Worm (Caenorhabditis elegans) whole organism, young adult: Measurements from ENCODE around the gene T10F2.2.

Experiments used
- B0336.3 ChIP-seq: fragments of 200-800 bp; sonication (Bioruptor generic); IDR thresholded peaks from 2 replicates; pipeline ENCODE4 v1.3.6; 2022; ENCODE audit warnings: missing genetic modification characterization, missing compliant biosample characterization
- F23B12.7 ChIP-seq: sonication (generic microtip); optimal IDR thresholded peaks from 2 replicates; lab custom pipeline; 2017; ENCODE audit warnings: missing genetic modification characterization, mild to moderate bottlenecking, missing compliant biosample characterization, antibody characterized with exemption, moderate library complexity; ENCODE audit not compliant: insufficient read depth
- Y56A3A.18 ChIP-seq: fragments of 200-800 bp; sonication (Bioruptor generic); IDR thresholded peaks from 2 replicates; pipeline ENCODE4 v1.3.6; 2022; ENCODE audit warnings: missing genetic modification reagents, missing genetic modification characterization, missing compliant biosample characterization
- ama-1 ChIP-seq, 3 experiments: fragments of 150-350 bp in 1 of 3; sonication (generic microtip) in 2 of 3; optimal IDR thresholded peaks; 2 replicates each; lab custom pipeline; 2014 to 2018; ENCODE audit warnings: missing biosample characterization in 2 of 3, missing genetic modification characterization in 2 of 3, missing genetic modification reagents in 2 of 3
- aptf-3 ChIP-seq: fragments of 200-800 bp; sonication (Bioruptor generic); IDR thresholded peaks from 2 replicates; pipeline ENCODE4 v1.3.6; 2022; ENCODE audit warnings: missing genetic modification characterization, missing compliant biosample characterization
- lsy-27 ChIP-seq: sonication (generic microtip); optimal IDR thresholded peaks from 2 replicates; lab custom pipeline; 2017; ENCODE audit warnings: missing genetic modification characterization, mild to moderate bottlenecking, missing compliant biosample characterization, antibody characterized with exemption, missing genotype, borderline replicate concordance; ENCODE audit not compliant: insufficient read depth
- madf-6 ChIP-seq: fragments of 200-800 bp; sonication (Bioruptor generic); IDR thresholded peaks from 2 replicates; pipeline ENCODE4 v1.3.6; 2022; ENCODE audit warnings: missing genetic modification reagents, missing genetic modification characterization, missing compliant biosample characterization
- nfya-1 ChIP-seq: sonication (generic microtip); optimal IDR thresholded peaks from 2 replicates; lab custom pipeline; 2017; ENCODE audit warnings: antibody characterized with exemption, missing compliant biosample characterization, missing genetic modification characterization, borderline replicate concordance; ENCODE audit not compliant: insufficient read depth
- snpc-1.1 ChIP-seq: sonication (generic microtip); optimal IDR thresholded peaks from 2 replicates; lab custom pipeline; 2017; ENCODE audit warnings: missing genetic modification characterization, mild to moderate bottlenecking, missing compliant biosample characterization, antibody characterized with exemption, moderate library complexity, missing genotype, missing genetic modification reagents; ENCODE audit not compliant: insufficient read depth
- snpc-1.3 ChIP-seq: sonication (generic microtip); optimal IDR thresholded peaks from 2 replicates; lab custom pipeline; 2017; ENCODE audit warnings: missing genetic modification characterization, mild to moderate bottlenecking, missing compliant biosample characterization, antibody characterized with exemption, moderate library complexity, missing genotype, missing genetic modification reagents; ENCODE audit not compliant: insufficient read depth
- unc-130 ChIP-seq: sonication (generic microtip); optimal IDR thresholded peaks from 2 replicates; lab custom pipeline; 2016; ENCODE audit warnings: missing genetic modification reagents, missing genetic modification characterization, missing compliant biosample characterization
- unc-62 ChIP-seq: fragments of 150-350 bp; optimal IDR thresholded peaks from 2 replicates; lab custom pipeline; 2014; ENCODE audit warnings: missing biosample characterization, missing genetic modification reagents, missing genetic modification characterization
- zim-3 ChIP-seq: sonication (generic microtip); optimal IDR thresholded peaks from 2 replicates; lab custom pipeline; 2017; ENCODE audit warnings: mild to moderate bottlenecking, missing genetic modification characterization, moderate library complexity, missing compliant biosample characterization

DNA sequence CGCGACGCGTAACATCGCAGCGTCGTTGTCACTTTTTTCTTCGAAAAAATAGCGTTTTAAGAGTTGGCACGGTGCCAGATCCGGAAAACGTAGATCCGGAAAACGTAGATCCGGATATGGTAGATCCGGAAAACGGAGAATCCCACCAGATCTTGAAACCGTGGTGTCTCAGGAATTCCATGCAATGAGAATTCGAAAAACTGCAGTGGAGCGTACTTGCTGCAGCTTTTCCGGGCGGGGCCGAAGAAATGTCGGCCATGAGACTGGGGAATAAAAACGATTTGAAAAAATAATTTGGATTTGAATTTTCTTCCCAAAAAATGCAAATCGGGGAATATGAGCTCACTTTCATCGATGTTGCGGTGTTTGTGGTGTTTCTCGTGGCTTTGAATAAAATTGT, 7.4 kb upstream of the T10F2.2 start, which contains the start of gene K10D2.5:
- TF ChIP-seq aptf-3: peak; percentile 63; the same call in 1 of the 2 replicates
- no peak for TF ChIP-seq snpc-1.1 (tag; lab: Kevin White, UChicago)
- TF ChIP-seq snpc-1.3 (tag; lab: Kevin White, UChicago): peak; percentile 70
- no peak for TF ChIP-seq nfya-1 (tag; lab: Kevin White, UChicago)
- TF ChIP-seq zim-3: peak; percentile 80
- no peak for TF ChIP-seq unc-62 (GFP tag; lab: Kevin White, UChicago)
- TF ChIP-seq Y56A3A.18 (GFP tag; lab: Robert Waterston, UW): no peak
- TF ChIP-seq F23B12.7: peak; percentile 85
- TF ChIP-seq lsy-27 (tag; lab: Kevin White, UChicago): no peak
- TF ChIP-seq madf-6 (GFP tag; lab: Robert Waterston, UW): peak; percentile 88
- peak; percentile 98 for TF ChIP-seq unc-130
- TF ChIP-seq B0336.3: peak; percentile 86
- no peak for TF ChIP-seq ama-1 (optimal IDR thresholded peaks at IDR 0.05; lab: Kevin White, UChicago)
- TF ChIP-seq ama-1 (GFP tag; optimal IDR thresholded peaks at IDR 0.05; lab: Kevin White, UChicago): no peak
